Fruit fly (Drosophila melanogaster) whole organism, adult: ENCODE data around the gene CG6937.

ENCODE experiments used
- CG11617 ChIP-seq: fragments of 200-800 bp; sonication (Bioruptor generic); optimal IDR thresholded peaks from 2 replicates; lab custom pipeline; 2017; ENCODE audit warnings: mild to moderate bottlenecking, missing biosample characterization, missing genetic modification reagents, missing genetic modification characterization
- CG14711 ChIP-seq: fragments of 200-800 bp; sonication (Bioruptor generic); optimal IDR thresholded peaks from 2 replicates; lab custom pipeline; 2018; ENCODE audit warnings: missing biosample characterization, mild to moderate bottlenecking, missing genetic modification characterization, moderate library complexity
- CG33017 ChIP-seq: fragments of 200-800 bp; sonication (Bioruptor generic); optimal IDR thresholded peaks from 2 replicates; lab custom pipeline; 2018; ENCODE audit warnings: missing biosample characterization, mild to moderate bottlenecking, missing genetic modification characterization, moderate library complexity
- CG5204 ChIP-seq: fragments of 200-800 bp; sonication (Bioruptor generic); optimal IDR thresholded peaks from 2 replicates; lab custom pipeline; 2016; ENCODE audit warnings: missing biosample characterization, missing genetic modification characterization
- CG7045 ChIP-seq: fragments of 200-800 bp; sonication (Bioruptor generic); optimal IDR thresholded peaks from 2 replicates; lab custom pipeline; 2017; ENCODE audit warnings: missing biosample characterization, mild to moderate bottlenecking, missing genetic modification characterization
- Crg-1 ChIP-seq: fragments of 200-800 bp; sonication (Bioruptor generic); optimal IDR thresholded peaks from 2 replicates; lab custom pipeline; 2016; ENCODE audit warnings: missing biosample characterization, missing genetic modification characterization
- Hr96 ChIP-seq: fragments of 200-800 bp; sonication (Bioruptor generic); optimal IDR thresholded peaks from 2 replicates; lab custom pipeline; 2016; ENCODE audit warnings: missing biosample characterization, missing genetic modification characterization
- cic ChIP-seq: fragments of 200-800 bp; sonication (Bioruptor generic); optimal IDR thresholded peaks from 2 replicates; lab custom pipeline; 2017; ENCODE audit warnings: missing biosample characterization, mild to moderate bottlenecking, missing genetic modification characterization, moderate library complexity
- kay ChIP-seq: fragments of 200-800 bp; sonication (Bioruptor generic); peaks from one replicate; lab custom pipeline; 2016; ENCODE audit warnings: missing biosample characterization, missing genetic modification characterization, borderline replicate concordance
- ovo ChIP-seq: fragments of 200-800 bp; sonication (Bioruptor generic); optimal IDR thresholded peaks from 2 replicates; lab custom pipeline; 2016; ENCODE audit warnings: missing biosample characterization, missing genetic modification characterization
- pad ChIP-seq: fragments of 200-800 bp; sonication (Bioruptor generic); optimal IDR thresholded peaks from 3 replicates; lab custom pipeline; 2017; ENCODE audit warnings: missing biosample characterization, missing genetic modification characterization, mild to moderate bottlenecking, moderate library complexity, missing genetic modification reagents
- toe ChIP-seq: fragments of 200-800 bp; sonication (Bioruptor generic); optimal IDR thresholded peaks from 2 replicates; lab custom pipeline; 2016; ENCODE audit warnings: missing biosample characterization, missing genetic modification characterization

DNA sequence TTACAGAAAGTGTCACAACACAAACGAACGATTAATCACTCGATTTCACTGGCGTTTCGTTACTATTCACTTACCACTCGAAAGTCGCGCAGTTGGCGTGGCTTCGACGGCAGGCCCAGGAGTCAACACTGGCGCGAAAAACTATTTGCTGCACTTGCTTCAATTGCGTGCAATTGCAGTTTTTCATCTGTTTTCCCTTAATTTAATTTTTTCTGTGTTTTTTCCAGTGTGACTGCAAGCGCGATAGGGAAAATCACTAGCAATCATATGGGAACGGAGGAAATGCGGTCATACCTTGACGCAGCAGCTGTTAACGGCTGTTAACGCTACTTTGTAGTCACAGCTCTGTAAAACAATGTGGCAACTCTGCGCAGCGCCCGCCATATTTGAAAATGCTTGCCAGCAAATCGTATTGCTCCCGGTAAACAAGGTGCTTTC, 37.0 kb upstream of the CG6937 start, which contains the start of gene AdipoR:
- TF ChIP-seq cic (GFP tag; lab: Kevin White, UChicago) (peak; percentile 33), Crg-1 (GFP tag; lab: Kevin White, UChicago) (no peak), CG5204 (GFP tag; lab: Kevin White, UChicago) (no peak), pad (GFP tag; lab: Kevin White, UChicago) (no peak), toe (GFP tag; lab: Kevin White, UChicago) (no peak), CG7045 (GFP tag; lab: Kevin White, UChicago) (peak; percentile 26), CG33017 (tag; lab: Kevin White, UChicago) (no peak), CG14711 (tag; lab: Kevin White, UChicago) (no peak), kay (GFP tag; lab: Kevin White, UChicago) (no peak), ovo (GFP tag; lab: Kevin White, UChicago) (peak; percentile 56), CG11617 (GFP tag; lab: Kevin White, UChicago) (peak; percentile 52), Hr96 (GFP tag; lab: Kevin White, UChicago) (peak; percentile 48)
